Worm (Caenorhabditis elegans): ENCODE measurements around the gene lst-2.

lst-2 gene

ce11 chrX:4383316-4383936 is at the start of gene lst-2:
TSS of gene lst-2 (minus strand) at chrX:4383366.
- TF ChIP-seq tbx-8 (GFP tag; optimal IDR thresholded peaks at IDR 0.05) (no peak), nhr-2 (tag; optimal IDR thresholded peaks at IDR 0.05) (no peak), lin-13 (tag; optimal IDR thresholded peaks at IDR 0.05) (no peak), nhr-76 (tag; optimal IDR thresholded peaks at IDR 0.05) (no peak), ceh-43 (GFP tag; optimal IDR thresholded peaks at IDR 0.05) (no peak), unc-62 (GFP tag; optimal IDR thresholded peaks at IDR 0.05) (no peak), ceh-83 (GFP tag; optimal IDR thresholded peaks at IDR 0.05) (no peak)

- peak; percentile 62 for TF ChIP-seq hlh-1 (tag; optimal IDR thresholded peaks at IDR 0.05)
- no peak for TF ChIP-seq nhr-237 (tag; optimal IDR thresholded peaks at IDR 0.05)
These were observed 46.2 kb upstream of the lst-2 start for ce11 chrX:4429364-4429763.

ce11 chrX:4427387-4427786 is 44.2 kb upstream of the lst-2 start:
- no peak for TF ChIP-seq mls-2 (tag; optimal IDR thresholded peaks at IDR 0.05)
- no peak for TF ChIP-seq drap-1 (GFP tag; optimal IDR thresholded peaks at IDR 0.05)
- no peak for TF ChIP-seq nhr-2 (tag; optimal IDR thresholded peaks at IDR 0.05)
- TF ChIP-seq unc-120 (tag; optimal IDR thresholded peaks at IDR 0.05; ENCODE audit: poor library complexity, severe bottlenecking) = no peak
- no peak for TF ChIP-seq sptf-1 (tag; optimal IDR thresholded peaks at IDR 0.05)
- TF ChIP-seq nhr-237 (tag; optimal IDR thresholded peaks at IDR 0.05) = no peak
- no peak for TF ChIP-seq nhr-76 (tag; optimal IDR thresholded peaks at IDR 0.05)
- no peak for TF ChIP-seq nhr-28 (tag; optimal IDR thresholded peaks at IDR 0.05)
- TF ChIP-seq sem-2 (GFP tag; optimal IDR thresholded peaks at IDR 0.05) = no peak
- no peak for TF ChIP-seq lin-13 (tag; optimal IDR thresholded peaks at IDR 0.05)
- TF ChIP-seq mab-5 (tag; optimal IDR thresholded peaks at IDR 0.05) = no peak
- TF ChIP-seq M03D4.4 (tag; optimal IDR thresholded peaks at IDR 0.05) = no peak
- TF ChIP-seq bed-3 (GFP tag; optimal IDR thresholded peaks at IDR 0.05) = no peak
- no peak for TF ChIP-seq lsy-2 (tag; optimal IDR thresholded peaks at IDR 0.05)
- no peak for TF ChIP-seq ceh-43 (GFP tag; optimal IDR thresholded peaks at IDR 0.05)
- no peak for TF ChIP-seq pha-4 (tag; optimal IDR thresholded peaks at IDR 0.05)
- TF ChIP-seq snpc-4 (tag; optimal IDR thresholded peaks at IDR 0.05) = no peak
- TF ChIP-seq unc-39 (tag; optimal IDR thresholded peaks at IDR 0.05) = no peak
- no peak for TF ChIP-seq ceh-39 (tag; optimal IDR thresholded peaks at IDR 0.05)

- TF ChIP-seq ceh-83 (GFP tag; optimal IDR thresholded peaks at IDR 0.05) = no peak
- peak; percentile 87 for TF ChIP-seq ces-1 (GFP tag; optimal IDR thresholded peaks at IDR 0.05)
These were observed 43.3 kb upstream of the lst-2 start for ce11 chrX:4426496-4426895.

ce11 chrX:4424254-4424653 is 41.1 kb upstream of the lst-2 start:
- no peak for TF ChIP-seq mep-1 (tag; optimal IDR thresholded peaks at IDR 0.05)
- TF ChIP-seq ces-1 (GFP tag; optimal IDR thresholded peaks at IDR 0.05) = peak; percentile 96

- TF ChIP-seq nhr-2 (tag; optimal IDR thresholded peaks at IDR 0.05) (no peak), unc-39 (tag; optimal IDR thresholded peaks at IDR 0.05) (no peak), ces-1 (GFP tag; optimal IDR thresholded peaks at IDR 0.05) (no peak), hlh-1 (tag; optimal IDR thresholded peaks at IDR 0.05) (no peak), elt-1 (tag; optimal IDR thresholded peaks at IDR 0.05; ENCODE audit: borderline replicate concordance, insufficient read depth) (no peak), nhr-237 (tag; optimal IDR thresholded peaks at IDR 0.05) (no peak), zip-8 (tag; optimal IDR thresholded peaks at IDR 0.05) (no peak), ceh-39 (tag; optimal IDR thresholded peaks at IDR 0.05) (no peak), elt-3 (tag; optimal IDR thresholded peaks at IDR 0.05) (no peak)
These were observed 35.6 kb upstream of the lst-2 start, which contains the start of gene dop-1 for ce11 chrX:4418751-4419150. TSS of gene dop-1 (minus strand) at chrX:4418851.

- TF ChIP-seq ces-1 (GFP tag; optimal IDR thresholded peaks at IDR 0.05) (peak; percentile 76), mab-5 (tag; optimal IDR thresholded peaks at IDR 0.05) (no peak)
These were observed 32.1 kb upstream of the lst-2 start for ce11 chrX:4415289-4415688.
